Fruit fly (Drosophila melanogaster) whole organism, embryonic: ENCODE results near the gene teq.

Experiments used
- ATbp ChIP-seq: fragments of 200-800 bp; sonication (Bioruptor generic); optimal IDR thresholded peaks from 2 replicates; lab custom pipeline; 2017; ENCODE audit warnings: missing biosample characterization, mild to moderate bottlenecking, missing genetic modification characterization, missing genetic modification reagents
- Adf1 ChIP-seq: fragments of 200-800 bp; sonication (Bioruptor generic); IDR thresholded peaks from 2 replicates; pipeline ENCODE4 v1.3.6; 2022; ENCODE audit warnings: missing biosample characterization, missing genetic modification characterization
- Awh ChIP-seq: fragments of 200-800 bp; sonication (Bioruptor generic); IDR thresholded peaks from 2 replicates; pipeline ENCODE4, ENCODE4 v1.3.6; 2022; ENCODE audit warnings: missing biosample characterization, missing genetic modification characterization
- Bdp1 ChIP-seq: fragments of 200-800 bp; sonication (Bioruptor generic); optimal IDR thresholded peaks from 3 replicates; lab custom pipeline; 2016; ENCODE audit warnings: missing biosample characterization, missing genetic modification characterization
- BtbVII ChIP-seq: fragments of 200-800 bp; sonication (Bioruptor generic); optimal IDR thresholded peaks from 3 replicates; lab custom pipeline; 2017; ENCODE audit warnings: missing biosample characterization, mild to moderate bottlenecking, missing genetic modification characterization
- Bteb2 ChIP-seq: fragments of 200-800 bp; sonication (Bioruptor generic); optimal IDR thresholded peaks from 2 replicates; lab custom pipeline; 2016; ENCODE audit warnings: missing biosample characterization, missing genetic modification characterization
- CG11696 ChIP-seq: fragments of 200-800 bp; sonication (Bioruptor generic); IDR thresholded peaks from 2 replicates; pipeline ENCODE4 v1.3.6; 2022; ENCODE audit warnings: missing biosample characterization, missing genetic modification characterization
- CG12659 ChIP-seq: fragments of 200-800 bp; sonication (Bioruptor generic); optimal IDR thresholded peaks from 3 replicates; lab custom pipeline; 2017; ENCODE audit warnings: mild to moderate bottlenecking, missing biosample characterization, missing genetic modification reagents, missing genetic modification characterization
- CG14441 ChIP-seq: fragments of 200-800 bp; sonication (Bioruptor generic); IDR thresholded peaks from 2 replicates; pipeline ENCODE4 v1.3.6; 2022; ENCODE audit warnings: missing biosample characterization, missing genetic modification characterization
- CG14667 ChIP-seq: fragments of 200-800 bp; sonication (Bioruptor generic); IDR thresholded peaks from 2 replicates; pipeline ENCODE4 v1.3.6; 2022; ENCODE audit warnings: missing biosample characterization, missing genetic modification characterization
- CG14965 ChIP-seq: fragments of 200-800 bp; sonication (Bioruptor generic); optimal IDR thresholded peaks from 2 replicates; lab custom pipeline; 2016; ENCODE audit warnings: missing biosample characterization, missing genetic modification characterization, borderline replicate concordance
- CG15011 ChIP-seq: fragments of 200-800 bp; sonication (Bioruptor generic); optimal IDR thresholded peaks from 3 replicates; lab custom pipeline; 2018; ENCODE audit warnings: missing biosample characterization, mild to moderate bottlenecking, missing genetic modification characterization
- CG15269 ChIP-seq: fragments of 200-800 bp; sonication (Bioruptor generic); optimal IDR thresholded peaks from 2 replicates; lab custom pipeline; 2018; ENCODE audit warnings: missing biosample characterization, mild to moderate bottlenecking, missing genetic modification characterization, moderate library complexity
- CG1792 ChIP-seq: fragments of 200-800 bp; sonication (Bioruptor generic); optimal IDR thresholded peaks from 2 replicates; lab custom pipeline; 2016; ENCODE audit warnings: missing biosample characterization, missing genetic modification characterization
- CG18764 ChIP-seq: fragments of 200-800 bp; sonication (Bioruptor generic); optimal IDR thresholded peaks from 3 replicates; lab custom pipeline; 2016; ENCODE audit warnings: missing biosample characterization, missing genetic modification characterization
- CG30020 ChIP-seq: fragments of 200-800 bp; optimal IDR thresholded peaks from 2 replicates; lab custom pipeline; 2019; ENCODE audit warnings: missing biosample characterization, mild to moderate bottlenecking, missing genetic modification characterization, moderate library complexity
- CG31365 ChIP-seq: fragments of 200-800 bp; sonication (Bioruptor generic); optimal IDR thresholded peaks from 2 replicates; lab custom pipeline; 2018; ENCODE audit warnings: missing biosample characterization, mild to moderate bottlenecking, missing genetic modification characterization
- CG3838 ChIP-seq: fragments of 200-800 bp; sonication (Bioruptor generic); optimal IDR thresholded peaks from 3 replicates; lab custom pipeline; 2016; ENCODE audit warnings: missing biosample characterization, missing genetic modification characterization
- CG4282 ChIP-seq: fragments of 200-800 bp; sonication (Bioruptor generic); optimal IDR thresholded peaks from 2 replicates; lab custom pipeline; 2016; ENCODE audit warnings: missing biosample characterization, missing genetic modification characterization
- CG4328 ChIP-seq: fragments of 200-800 bp; sonication (Bioruptor generic); optimal IDR thresholded peaks from 3 replicates; lab custom pipeline; 2017; ENCODE audit warnings: missing biosample characterization, missing genetic modification reagents, missing genetic modification characterization
- CG6689 ChIP-seq: fragments of 200-800 bp; sonication (Bioruptor generic); IDR thresholded peaks from 2 replicates; pipeline ENCODE4 v1.3.6; 2022; ENCODE audit warnings: missing biosample characterization, missing genetic modification characterization
- CG7745 ChIP-seq: fragments of 200-800 bp; sonication (Bioruptor generic); optimal IDR thresholded peaks from 2 replicates; lab custom pipeline; 2018; ENCODE audit warnings: missing biosample characterization, mild to moderate bottlenecking, missing genetic modification characterization, moderate library complexity
- CG9797 ChIP-seq: fragments of 200-800 bp; sonication (Bioruptor generic); optimal IDR thresholded peaks from 3 replicates; lab custom pipeline; 2018; ENCODE audit warnings: missing biosample characterization, mild to moderate bottlenecking, missing genetic modification characterization
- CrebB ChIP-seq: fragments of 200-800 bp; sonication (Bioruptor generic); optimal IDR thresholded peaks from 3 replicates; lab custom pipeline; 2018; ENCODE audit warnings: missing biosample characterization, mild to moderate bottlenecking, missing genetic modification characterization
- Dfd ChIP-seq, 2 experiments: fragments of >200 bp; optimal IDR thresholded peaks; 2 replicates each; lab custom pipeline; 2017; ENCODE audit warnings: missing biosample characterization in 2 of 2, missing genetic modification characterization in 2 of 2
- Doc3 ChIP-seq: fragments of 200-800 bp; sonication (Bioruptor generic); IDR thresholded peaks from 3 replicates; pipeline ENCODE4 v1.3.6; 2022; ENCODE audit warnings: missing biosample characterization, missing genetic modification characterization; ENCODE audit not compliant: partially characterized antibody
- E2f1 ChIP-seq: fragments of 200-800 bp; sonication (Bioruptor generic); IDR thresholded peaks from 2 replicates; pipeline ENCODE4 v1.3.6; 2022; ENCODE audit warnings: missing biosample characterization, missing genetic modification characterization
- Gug ChIP-seq: fragments of 200-800 bp; sonication (Bioruptor generic); IDR thresholded peaks from 4 replicates; pipeline ENCODE4 v1.3.6; 2022; ENCODE audit warnings: missing biosample characterization, missing genetic modification characterization
- HmgD ChIP-seq: fragments of 200-800 bp; sonication (Bioruptor generic); optimal IDR thresholded peaks from 3 replicates; lab custom pipeline; 2016; ENCODE audit warnings: missing biosample characterization, missing genetic modification characterization
- Hr39 ChIP-seq: fragments of >200 bp; optimal IDR thresholded peaks from 2 replicates; lab custom pipeline; 2017
- Rx ChIP-seq: fragments of 200-800 bp; sonication (Bioruptor generic); IDR thresholded peaks from 2 replicates; pipeline ENCODE4 v1.3.6; 2022; ENCODE audit warnings: missing biosample characterization, missing genetic modification characterization
- Six4 ChIP-seq: fragments of 200-800 bp; sonication (Bioruptor generic); optimal IDR thresholded peaks from 2 replicates; lab custom pipeline; 2016; ENCODE audit warnings: missing biosample characterization, missing genetic modification characterization
- Sox100B ChIP-seq: fragments of 200-800 bp; sonication (Bioruptor generic); optimal IDR thresholded peaks from 3 replicates; lab custom pipeline; 2018; ENCODE audit warnings: missing biosample characterization, mild to moderate bottlenecking, missing genetic modification characterization
- Stat92E ChIP-seq, 3 experiments: fragments of >200 bp in 2 of 3; fragments of 200-800 bp in 1 of 3; sonication (Bioruptor generic) in 1 of 3; optimal IDR thresholded peaks; 2 replicates each; lab custom pipeline; 2017 to 2019; ENCODE audit warnings: missing biosample characterization in 3 of 3, missing genetic modification characterization in 3 of 3, mild to moderate bottlenecking in 1 of 3, moderate library complexity in 1 of 3
- bab2 ChIP-seq: fragments of 200-800 bp; sonication (Bioruptor generic); optimal IDR thresholded peaks from 2 replicates; lab custom pipeline; 2016; ENCODE audit warnings: missing biosample characterization, missing genetic modification characterization
- chm ChIP-seq: fragments of 200-800 bp; sonication (Bioruptor generic); IDR thresholded peaks from 2 replicates; pipeline ENCODE4 v1.3.6; 2022; ENCODE audit warnings: missing biosample characterization, missing genetic modification characterization
- ci ChIP-seq: fragments of 200-800 bp; sonication (Bioruptor generic); IDR thresholded peaks from 3 replicates; pipeline ENCODE4 v1.3.6; 2022; ENCODE audit warnings: missing biosample characterization, missing genetic modification characterization
- da ChIP-seq: fragments of 200-800 bp; sonication (Bioruptor generic); optimal IDR thresholded peaks from 2 replicates; lab custom pipeline; 2016; ENCODE audit warnings: missing biosample characterization, missing genetic modification characterization
- dysf ChIP-seq: fragments of 200-800 bp; sonication (Bioruptor generic); IDR thresholded peaks from 3 replicates; pipeline ENCODE4 v1.3.6; 2022; ENCODE audit warnings: missing biosample characterization, missing genetic modification characterization
- exex ChIP-seq: fragments of 200-800 bp; sonication (Bioruptor generic); optimal IDR thresholded peaks from 4 replicates; lab custom pipeline; 2018; ENCODE audit warnings: missing biosample characterization, mild to moderate bottlenecking, missing genetic modification characterization, moderate library complexity
- fru ChIP-seq: fragments of >200 bp; optimal IDR thresholded peaks from 2 replicates; lab custom pipeline; 2017
- ftz-f1 ChIP-seq: fragments of 200-800 bp; sonication (Bioruptor generic); optimal IDR thresholded peaks from 2 replicates; lab custom pipeline; 2016; ENCODE audit warnings: missing biosample characterization, missing genetic modification characterization
- knrl ChIP-seq: fragments of 200-800 bp; sonication (Bioruptor generic); IDR thresholded peaks from 3 replicates; pipeline ENCODE4 v1.3.6; 2022; ENCODE audit warnings: missing biosample characterization, missing genetic modification characterization; ENCODE audit not compliant: partially characterized antibody
- lilli ChIP-seq: fragments of 200-800 bp; sonication (Bioruptor generic); optimal IDR thresholded peaks from 3 replicates; lab custom pipeline; 2016; ENCODE audit warnings: missing biosample characterization, missing genetic modification characterization
- mam ChIP-seq: fragments of 200-800 bp; sonication (Bioruptor generic); optimal IDR thresholded peaks from 3 replicates; lab custom pipeline; 2016; ENCODE audit warnings: missing biosample characterization, missing genetic modification characterization
- nerfin-1 ChIP-seq: fragments of 200-800 bp; sonication (Bioruptor generic); optimal IDR thresholded peaks from 3 replicates; lab custom pipeline; 2019; ENCODE audit warnings: missing biosample characterization, mild to moderate bottlenecking, missing genetic modification characterization, moderate library complexity
- pan ChIP-seq, 4 experiments: fragments of >200 bp in 3 of 4; fragments of 200-800 bp in 1 of 4; sonication (Bioruptor generic) in 1 of 4; optimal IDR thresholded peaks in 3 of 4; IDR thresholded peaks in 1 of 4; 2 replicates each; pipeline versions ENCODE4 v1.3.6 to Lab custom; 2017 to 2022; ENCODE audit warnings: missing biosample characterization in 2 of 4, missing genetic modification characterization in 2 of 4, mixed read lengths in 1 of 4
- repo ChIP-seq: fragments of 200-800 bp; sonication (Bioruptor generic); optimal IDR thresholded peaks from 2 replicates; lab custom pipeline; 2016; ENCODE audit warnings: missing biosample characterization, missing genetic modification characterization
- slou ChIP-seq: fragments of 200-800 bp; sonication (Bioruptor generic); optimal IDR thresholded peaks from 3 replicates; lab custom pipeline; 2016; ENCODE audit warnings: missing biosample characterization, missing genetic modification characterization
- sr ChIP-seq: fragments of 200-800 bp; sonication (Bioruptor generic); IDR thresholded peaks from 3 replicates; pipeline ENCODE4 v1.3.6; 2022; ENCODE audit warnings: missing biosample characterization, missing genetic modification characterization
- toy ChIP-seq: fragments of 200-800 bp; sonication (Bioruptor generic); IDR thresholded peaks from 2 replicates; pipeline ENCODE4 v1.3.6; 2022; ENCODE audit warnings: missing biosample characterization, missing genetic modification characterization
- zen2 ChIP-seq: fragments of 200-800 bp; sonication (Bioruptor generic); IDR thresholded peaks from 3 replicates; pipeline ENCODE4 v1.3.6; 2022; ENCODE audit warnings: missing biosample characterization, missing genetic modification characterization; ENCODE audit not compliant: partially characterized antibody

teq gene

DNA sequence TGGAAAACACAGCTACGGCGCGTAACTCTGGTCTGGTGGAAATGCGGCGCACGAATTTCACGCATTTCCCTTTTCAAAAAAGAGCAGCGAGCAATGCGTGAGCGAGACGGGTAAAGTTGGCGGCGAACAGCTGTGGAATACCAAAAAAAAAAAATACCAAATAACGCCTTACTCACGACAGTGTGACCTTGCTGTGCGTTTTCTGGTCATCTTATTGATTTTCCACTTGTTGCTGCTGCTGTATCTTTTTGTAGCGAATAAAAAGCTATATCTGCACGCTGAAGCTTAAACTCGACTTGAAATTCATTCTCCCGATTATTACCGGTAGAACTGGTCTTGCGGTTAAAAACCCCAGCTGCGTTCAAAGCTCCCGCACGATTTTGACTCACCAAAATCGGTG is 59.9 kb downstream of the teq start, which contains the start of the genes bol and Dhpr (continued):
- TF ChIP-seq CG15011 = no peak
- no peak for TF ChIP-seq CrebB
- TF ChIP-seq slou (GFP tag; lab: Kevin White, UChicago) = no peak
- no peak for TF ChIP-seq CG11696
- TF ChIP-seq CG31365 (tag; lab: Kevin White, UChicago) = peak; percentile 22
- TF ChIP-seq da (GFP tag; lab: Kevin White, UChicago) = no peak
- no peak for TF ChIP-seq bab2 (GFP tag; lab: Kevin White, UChicago)
- peak; percentile 85 for TF ChIP-seq CG12659 (GFP tag; lab: Kevin White, UChicago)
- TF ChIP-seq zen2 (GFP tag; lab: Robert Waterston, UW) = no peak; the same call in 2 of the 3 replicates
- no peak for TF ChIP-seq CG30020
- no peak for TF ChIP-seq E2f1 (GFP tag; lab: Robert Waterston, UW)
- TF ChIP-seq pan (optimal IDR thresholded peaks at IDR 0.05; lab: Kevin White, UChicago) = no peak
- no peak for TF ChIP-seq pan (GFP tag; optimal IDR thresholded peaks at IDR 0.05 in 1 of 2, IDR thresholded peaks at IDR 0.05 in 1 of 2)
- no peak for TF ChIP-seq CG7745 (tag; lab: Kevin White, UChicago)
- TF ChIP-seq ci (GFP tag; lab: Robert Waterston, UW) = peak; percentile 67; the same call in 2 of the 3 replicates
- peak; percentile 42; the same call in 1 of the 2 replicates for TF ChIP-seq chm
- TF ChIP-seq CG6689 = no peak
- no peak for TF ChIP-seq Bdp1 (GFP tag; lab: Kevin White, UChicago)
- 0 out of 3 replicates have a peak, but pooled peaks have one; percentile 27 for TF ChIP-seq dysf
- no peak for TF ChIP-seq CG14441 (GFP tag; lab: Robert Waterston, UW)
- TF ChIP-seq nerfin-1 = peak; percentile 2
- TF ChIP-seq Hr39 (lab: Kevin White, UChicago) = no peak
- no peak for TF ChIP-seq fru
- no peak for TF ChIP-seq CG14667
- no peak for TF ChIP-seq lilli (GFP tag; lab: Kevin White, UChicago)
- no peak for TF ChIP-seq Sox100B (GFP tag; lab: Kevin White, UChicago)
- TF ChIP-seq Bteb2 (GFP tag; lab: Kevin White, UChicago) = no peak
- TF ChIP-seq repo (GFP tag; lab: Kevin White, UChicago) = peak; percentile 21
- TF ChIP-seq CG14965 = no peak
- no peak for TF ChIP-seq Gug (GFP tag; lab: Robert Waterston, UW)
- no peak for TF ChIP-seq CG15269
- TF ChIP-seq HmgD (GFP tag; lab: Kevin White, UChicago) = peak; percentile 75
- TF ChIP-seq CG4328 (GFP tag; lab: Kevin White, UChicago) = no peak
- TF ChIP-seq CG4282 = no peak
- TF ChIP-seq sr (GFP tag; lab: Robert Waterston, UW) = no peak
- TF ChIP-seq Six4 (GFP tag; lab: Kevin White, UChicago) = no peak
- no peak for TF ChIP-seq ftz-f1 (GFP tag; lab: Kevin White, UChicago)
- peak; percentile 68 for TF ChIP-seq Adf1 (GFP tag; lab: Robert Waterston, UW)
- TF ChIP-seq CG18764 = no peak
- no peak for TF ChIP-seq Stat92E (GFP tag; optimal IDR thresholded peaks at IDR 0.05; lab: Kevin White, UChicago)
- no peak for TF ChIP-seq exex (tag; lab: Kevin White, UChicago)
- no peak for TF ChIP-seq BtbVII (GFP tag; lab: Kevin White, UChicago)
- TF ChIP-seq Doc3 (GFP tag; lab: Robert Waterston, UW) = no peak
- no peak for TF ChIP-seq ATbp (GFP tag; lab: Kevin White, UChicago)
- no peak for TF ChIP-seq Awh (GFP tag; lab: Robert Waterston, UW)
- TF ChIP-seq CG3838 = no peak
- TF ChIP-seq CG1792 (GFP tag; lab: Kevin White, UChicago) = no peak
- peak; percentile 98 for TF ChIP-seq CG9797 (GFP tag; lab: Kevin White, UChicago)
- peak; percentile 35; the same call in 1 of the 3 replicates for TF ChIP-seq knrl (GFP tag; lab: Robert Waterston, UW)
- TF ChIP-seq Dfd (GFP tag; optimal IDR thresholded peaks at IDR 0.05; lab: Kevin White, UChicago) = no peak
- no peak for TF ChIP-seq toy (GFP tag; lab: Robert Waterston, UW)
- peak; percentile 26 for TF ChIP-seq mam (GFP tag; lab: Kevin White, UChicago)
- TF ChIP-seq Rx = no peak
